Worm (Caenorhabditis elegans): ENCODE data around the gene C17A2.7.
"Not testable (repeated sequence)": the region's sequence is repeated elsewhere in the genome, so short reads cannot be mapped to it uniquely, and the experiment has no call there.

Gene C17A2.7

ce11 chrII:3832383-3832782 lies 10.8 kb downstream of the C17A2.7 start, which contains the start of gene F54D10.9:
Gene F54D10.9 (minus strand): TSS chrII:3832483.
- no peak for TF ChIP-seq dao-5 (tag; optimal IDR thresholded peaks at IDR 0.05)
- TF ChIP-seq W03F9.2 (tag; optimal IDR thresholded peaks at IDR 0.05) = no peak
- TF ChIP-seq him-1 (tag; optimal IDR thresholded peaks at IDR 0.05) = no peak

ce11 chrII:3829623-3830022 lies 13.6 kb downstream of the C17A2.7 start:
- TF ChIP-seq him-1 (tag; optimal IDR thresholded peaks at IDR 0.05) (no peak), dao-5 (tag; optimal IDR thresholded peaks at IDR 0.05) (no peak), W03F9.2 (tag; optimal IDR thresholded peaks at IDR 0.05) (no peak)

- no peak for TF ChIP-seq dao-5 (tag; optimal IDR thresholded peaks at IDR 0.05)
- TF ChIP-seq him-1 (tag; optimal IDR thresholded peaks at IDR 0.05) = no peak
Observed at ce11 chrII:3827801-3828200, 15.4 kb downstream of the C17A2.7 start, which contains the start of gene F54D10.8. Gene F54D10.8 (minus strand): TSS chrII:3827901.

ce11 chrII:3823855-3824254 lies 19.4 kb downstream of the C17A2.7 start, which contains the start of gene skr-15:
Gene skr-15 (plus strand): TSS chrII:3824155.
- TF ChIP-seq dao-5 (tag; optimal IDR thresholded peaks at IDR 0.05) (no peak), W03F9.2 (tag; optimal IDR thresholded peaks at IDR 0.05) (no peak), him-1 (tag; optimal IDR thresholded peaks at IDR 0.05) (no peak)

- no peak for TF ChIP-seq dao-5 (tag; optimal IDR thresholded peaks at IDR 0.05)
- TF ChIP-seq W03F9.2 (tag; optimal IDR thresholded peaks at IDR 0.05) = no peak
- TF ChIP-seq him-1 (tag; optimal IDR thresholded peaks at IDR 0.05) = no peak
Observed at ce11 chrII:3821248-3821647, 22.0 kb downstream of the C17A2.7 start, which contains the start of gene F54D10.7. Gene F54D10.7 (minus strand): TSS chrII:3821296.

- not testable (repeated sequence) for TF ChIP-seq him-1, dao-5, W03F9.2 (tag; optimal IDR thresholded peaks at IDR 0.05)
Observed at ce11 chrII:3816251-3816849, 26.9 kb downstream of the C17A2.7 start, which contains the start of gene fbxa-24. Gene fbxa-24 (plus strand): TSS chrII:3816526.

- TF ChIP-seq dao-5 (tag; optimal IDR thresholded peaks at IDR 0.05) (no peak), him-1 (tag; optimal IDR thresholded peaks at IDR 0.05) (no peak), W03F9.2 (tag; optimal IDR thresholded peaks at IDR 0.05) (no peak)
Observed at ce11 chrII:3815445-3816208, 27.6 kb downstream of the C17A2.7 start.

- TF ChIP-seq dao-5 (tag; optimal IDR thresholded peaks at IDR 0.05) (no peak), him-1 (tag; optimal IDR thresholded peaks at IDR 0.05) (no peak), W03F9.2 (tag; optimal IDR thresholded peaks at IDR 0.05) (no peak)
Observed at ce11 chrII:3811816-3812332, 31.3 kb downstream of the C17A2.7 start, which contains the start of gene lido-15. Gene lido-15 (plus strand): TSS chrII:3812282.

ce11 chrII:3810550-3810949 lies 32.7 kb downstream of the C17A2.7 start:
- no peak for TF ChIP-seq dao-5 (tag; optimal IDR thresholded peaks at IDR 0.05)
- no peak for TF ChIP-seq him-1 (tag; optimal IDR thresholded peaks at IDR 0.05)
- TF ChIP-seq W03F9.2 (tag; optimal IDR thresholded peaks at IDR 0.05) = no peak

- TF ChIP-seq W03F9.2 (tag; optimal IDR thresholded peaks at IDR 0.05) (no peak), him-1 (tag; optimal IDR thresholded peaks at IDR 0.05) (no peak), dao-5 (tag; optimal IDR thresholded peaks at IDR 0.05) (no peak)
Observed at ce11 chrII:3808643-3809042, 34.6 kb downstream of the C17A2.7 start.

- TF ChIP-seq him-1 (tag; optimal IDR thresholded peaks at IDR 0.05) = no peak
- TF ChIP-seq W03F9.2 (tag; optimal IDR thresholded peaks at IDR 0.05) = peak; percentile 83
- no peak for TF ChIP-seq dao-5 (tag; optimal IDR thresholded peaks at IDR 0.05)
Observed at ce11 chrII:3808104-3808503, 35.1 kb downstream of the C17A2.7 start, which contains the start of gene F54D10.5. Gene F54D10.5 (minus strand): TSS chrII:3808177.

- TF ChIP-seq him-1 (tag; optimal IDR thresholded peaks at IDR 0.05) (no peak), W03F9.2 (tag; optimal IDR thresholded peaks at IDR 0.05) (no peak), dao-5 (tag; optimal IDR thresholded peaks at IDR 0.05) (no peak)
Observed at ce11 chrII:3806964-3807363, 36.2 kb downstream of the C17A2.7 start, which contains the start of gene F54D10.4. Gene F54D10.4 (minus strand): TSS chrII:3807064.

- no peak for TF ChIP-seq dao-5 (tag; optimal IDR thresholded peaks at IDR 0.05)
- no peak for TF ChIP-seq W03F9.2 (tag; optimal IDR thresholded peaks at IDR 0.05)
- TF ChIP-seq him-1 (tag; optimal IDR thresholded peaks at IDR 0.05) = no peak
Observed at ce11 chrII:3805518-3805917, 37.7 kb downstream of the C17A2.7 start.

- TF ChIP-seq him-1 (tag; optimal IDR thresholded peaks at IDR 0.05) (no peak), W03F9.2 (tag; optimal IDR thresholded peaks at IDR 0.05) (no peak), dao-5 (tag; optimal IDR thresholded peaks at IDR 0.05) (no peak)
Observed at ce11 chrII:3803219-3803618, 40.0 kb downstream of the C17A2.7 start, which contains the start of gene ins-32. Gene ins-32 (minus strand): TSS chrII:3803319.
